Worm (Caenorhabditis elegans) whole organism, L1 larva: ENCODE measurements around the gene lgc-15.

Experiments used
- aly-2 ChIP-seq: fragments of 150-350 bp; optimal IDR thresholded peaks from 2 replicates; lab custom pipeline; 2014; ENCODE audit warnings: missing biosample characterization, missing genetic modification characterization
- lin-13 ChIP-seq: fragments of 150-350 bp; optimal IDR thresholded peaks from 2 replicates; lab custom pipeline; 2014; ENCODE audit warnings: missing biosample characterization, missing genetic modification reagents, missing genetic modification characterization
- mdl-1 ChIP-seq, 2 experiments: fragments of 150-350 bp; optimal IDR thresholded peaks; 2 replicates each; lab custom pipeline; 2014 to 2017; ENCODE audit warnings: missing biosample characterization in 2 of 2, missing genetic modification characterization in 2 of 2, inconsistent platforms in 1 of 2
- mep-1 ChIP-seq: fragments of 150-350 bp; optimal IDR thresholded peaks from 2 replicates; lab custom pipeline; 2014; ENCODE audit warnings: missing biosample characterization, missing genetic modification characterization

DNA sequence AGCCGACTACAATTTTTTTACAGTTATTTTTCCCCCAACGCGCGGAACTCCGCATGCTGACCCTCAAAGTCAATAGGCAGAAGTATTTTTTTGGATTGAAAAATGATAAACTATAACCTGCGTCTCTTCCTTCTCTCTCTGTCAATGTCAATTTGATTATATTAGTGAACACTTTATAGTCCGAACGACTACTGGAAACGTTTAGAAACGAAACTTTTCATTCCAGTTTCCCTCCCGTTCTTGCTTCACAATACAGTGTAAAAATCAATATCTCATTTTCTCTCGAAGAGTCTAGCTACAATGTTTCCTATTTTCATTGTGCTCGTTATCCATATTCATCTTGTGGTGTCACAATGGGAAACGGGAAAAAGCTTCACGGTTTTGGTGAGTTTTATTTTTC, 45.9 kb upstream of the lgc-15 start, which contains the start of gene lgc-24:
- TF ChIP-seq mep-1: no peak
- TF ChIP-seq mdl-1 (tag; optimal IDR thresholded peaks at IDR 0.05; lab: Kevin White, UChicago): no peak
- no peak for TF ChIP-seq lin-13 (GFP tag; lab: Kevin White, UChicago)
- no peak for TF ChIP-seq aly-2 (tag; lab: Kevin White, UChicago)
